Fruit fly (Drosophila melanogaster) whole organism, adult: Measurements from ENCODE around the gene CG4511.

Source experiments
- CG11617 ChIP-seq: fragments of 200-800 bp; sonication (Bioruptor generic); optimal IDR thresholded peaks from 2 replicates; lab custom pipeline; 2017; ENCODE audit warnings: mild to moderate bottlenecking, missing biosample characterization, missing genetic modification reagents, missing genetic modification characterization
- CG12768 ChIP-seq: fragments of 200-800 bp; sonication (Bioruptor generic); optimal IDR thresholded peaks from 2 replicates; lab custom pipeline; 2017; ENCODE audit warnings: missing biosample characterization, missing genetic modification characterization, mild to moderate bottlenecking, moderate library complexity, missing genetic modification reagents
- CG14711 ChIP-seq: fragments of 200-800 bp; sonication (Bioruptor generic); optimal IDR thresholded peaks from 2 replicates; lab custom pipeline; 2018; ENCODE audit warnings: missing biosample characterization, mild to moderate bottlenecking, missing genetic modification characterization, moderate library complexity
- CG1620 ChIP-seq: fragments of 200-800 bp; sonication (Bioruptor generic); optimal IDR thresholded peaks from 2 replicates; lab custom pipeline; 2016; ENCODE audit warnings: missing biosample characterization, missing genetic modification characterization
- CG33017 ChIP-seq: fragments of 200-800 bp; sonication (Bioruptor generic); optimal IDR thresholded peaks from 2 replicates; lab custom pipeline; 2018; ENCODE audit warnings: missing biosample characterization, mild to moderate bottlenecking, missing genetic modification characterization, moderate library complexity
- CG5204 ChIP-seq: fragments of 200-800 bp; sonication (Bioruptor generic); optimal IDR thresholded peaks from 2 replicates; lab custom pipeline; 2016; ENCODE audit warnings: missing biosample characterization, missing genetic modification characterization
- CG7045 ChIP-seq: fragments of 200-800 bp; sonication (Bioruptor generic); optimal IDR thresholded peaks from 2 replicates; lab custom pipeline; 2017; ENCODE audit warnings: missing biosample characterization, mild to moderate bottlenecking, missing genetic modification characterization
- CG7101 ChIP-seq: fragments of 200-800 bp; sonication (Bioruptor generic); optimal IDR thresholded peaks from 2 replicates; lab custom pipeline; 2018; ENCODE audit warnings: missing biosample characterization, mild to moderate bottlenecking, missing genetic modification characterization, moderate library complexity
- Clk ChIP-seq: fragments of 200-800 bp; sonication (Bioruptor generic); optimal IDR thresholded peaks from 2 replicates; lab custom pipeline; 2017; ENCODE audit warnings: missing biosample characterization, missing genetic modification characterization
- Crg-1 ChIP-seq: fragments of 200-800 bp; sonication (Bioruptor generic); optimal IDR thresholded peaks from 2 replicates; lab custom pipeline; 2016; ENCODE audit warnings: missing biosample characterization, missing genetic modification characterization
- Mnt ChIP-seq: fragments of 200-800 bp; sonication (Bioruptor generic); optimal IDR thresholded peaks from 2 replicates; lab custom pipeline; 2016; ENCODE audit warnings: missing biosample characterization, mild to moderate bottlenecking, missing genetic modification characterization
- bab1 ChIP-seq: fragments of 200-800 bp; sonication (Bioruptor generic); optimal IDR thresholded peaks from 3 replicates; lab custom pipeline; 2019; ENCODE audit warnings: missing biosample characterization, mild to moderate bottlenecking, missing genetic modification characterization, moderate library complexity
- cic ChIP-seq: fragments of 200-800 bp; sonication (Bioruptor generic); optimal IDR thresholded peaks from 2 replicates; lab custom pipeline; 2017; ENCODE audit warnings: missing biosample characterization, mild to moderate bottlenecking, missing genetic modification characterization, moderate library complexity
- cnc ChIP-seq, 2 experiments: fragments of >200 bp; optimal IDR thresholded peaks; 2 replicates each; lab custom pipeline; 2017
- kay ChIP-seq: fragments of 200-800 bp; sonication (Bioruptor generic); peaks from one replicate; lab custom pipeline; 2016; ENCODE audit warnings: missing biosample characterization, missing genetic modification characterization, borderline replicate concordance
- ovo ChIP-seq: fragments of 200-800 bp; sonication (Bioruptor generic); optimal IDR thresholded peaks from 2 replicates; lab custom pipeline; 2016; ENCODE audit warnings: missing biosample characterization, missing genetic modification characterization
- pad ChIP-seq: fragments of 200-800 bp; sonication (Bioruptor generic); optimal IDR thresholded peaks from 3 replicates; lab custom pipeline; 2017; ENCODE audit warnings: missing biosample characterization, missing genetic modification characterization, mild to moderate bottlenecking, moderate library complexity, missing genetic modification reagents
- tj ChIP-seq: fragments of 200-800 bp; sonication (Bioruptor generic); optimal IDR thresholded peaks from 3 replicates; lab custom pipeline; 2017; ENCODE audit warnings: missing biosample characterization, mild to moderate bottlenecking, missing genetic modification characterization, moderate library complexity
- toe ChIP-seq: fragments of 200-800 bp; sonication (Bioruptor generic); optimal IDR thresholded peaks from 2 replicates; lab custom pipeline; 2016; ENCODE audit warnings: missing biosample characterization, missing genetic modification characterization

Gene CG4511

DNA sequence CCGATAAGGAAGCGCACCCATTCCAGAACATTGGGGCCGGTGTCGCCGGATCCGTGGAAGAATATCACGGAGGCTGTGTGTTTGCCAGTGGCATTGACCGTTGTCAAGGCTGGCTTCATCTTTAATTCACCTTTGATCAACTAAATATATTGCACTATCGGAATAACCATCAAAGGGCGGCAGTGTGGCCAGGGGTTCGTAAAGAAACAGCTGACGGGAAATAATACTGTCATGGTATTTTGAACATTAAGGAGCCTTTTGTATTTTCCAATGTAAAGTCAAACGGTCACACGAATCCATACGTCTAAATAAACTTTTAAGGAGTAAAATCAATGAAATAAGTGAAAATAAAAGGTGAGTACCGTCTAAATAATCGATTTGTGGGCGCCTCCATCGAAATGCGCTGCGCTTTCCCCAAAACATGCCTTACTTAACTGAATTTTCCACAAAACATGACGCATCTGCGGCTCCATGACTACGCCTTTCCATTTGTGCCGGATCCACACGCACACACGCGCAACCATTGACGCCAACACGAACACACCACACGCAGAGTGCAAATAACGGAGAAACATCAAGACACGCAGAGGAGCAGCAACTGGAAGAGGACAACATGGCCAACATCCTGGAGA is at the start of gene CG4511, which contains the start of gene CG6567:
Gene CG4511, plus strand, starts transcription at position 259 of the 632 bp plus-strand sequence.
Gene CG6567, minus strand, starts transcription at position 209 of the 632 bp plus-strand sequence.
- no peak for TF ChIP-seq CG1620 (GFP tag; lab: Kevin White, UChicago)
- no peak for TF ChIP-seq kay (GFP tag; lab: Kevin White, UChicago)
- no peak for TF ChIP-seq CG14711 (tag; lab: Kevin White, UChicago)
- peak; percentile 28 for TF ChIP-seq tj
- peak; percentile 17 for TF ChIP-seq cic (GFP tag; lab: Kevin White, UChicago)
- TF ChIP-seq cnc (optimal IDR thresholded peaks at IDR 0.05; lab: Kevin White, UChicago) = peak in 1 of 2 experiments; percentile 43
- TF ChIP-seq Clk (GFP tag; lab: Kevin White, UChicago) = no peak
- peak; percentile 7 for TF ChIP-seq bab1 (GFP tag; lab: Kevin White, UChicago)
- TF ChIP-seq Mnt (GFP tag; lab: Kevin White, UChicago) = peak; percentile 29
- no peak for TF ChIP-seq Crg-1 (GFP tag; lab: Kevin White, UChicago)
- peak; percentile 51 for TF ChIP-seq CG11617
- peak; percentile 83 for TF ChIP-seq pad
- peak; percentile 5 for TF ChIP-seq CG7101
- TF ChIP-seq CG12768 (GFP tag; lab: Kevin White, UChicago) = peak; percentile 74

dm6 chr3R:10815032-10815431 is 39.3 kb upstream of the CG4511 start, which contains the start of the genes CG14693 and TTLL15:
Gene CG14693, minus strand, starts transcription at chr3R:10815047.
Gene TTLL15, plus strand, starts transcription at chr3R:10815288.
- TF ChIP-seq bab1 (GFP tag; lab: Kevin White, UChicago) (no peak), CG1620 (GFP tag; lab: Kevin White, UChicago) (no peak), CG14711 (tag; lab: Kevin White, UChicago) (no peak), kay (GFP tag; lab: Kevin White, UChicago) (peak; percentile 82), pad (no peak)

DNA sequence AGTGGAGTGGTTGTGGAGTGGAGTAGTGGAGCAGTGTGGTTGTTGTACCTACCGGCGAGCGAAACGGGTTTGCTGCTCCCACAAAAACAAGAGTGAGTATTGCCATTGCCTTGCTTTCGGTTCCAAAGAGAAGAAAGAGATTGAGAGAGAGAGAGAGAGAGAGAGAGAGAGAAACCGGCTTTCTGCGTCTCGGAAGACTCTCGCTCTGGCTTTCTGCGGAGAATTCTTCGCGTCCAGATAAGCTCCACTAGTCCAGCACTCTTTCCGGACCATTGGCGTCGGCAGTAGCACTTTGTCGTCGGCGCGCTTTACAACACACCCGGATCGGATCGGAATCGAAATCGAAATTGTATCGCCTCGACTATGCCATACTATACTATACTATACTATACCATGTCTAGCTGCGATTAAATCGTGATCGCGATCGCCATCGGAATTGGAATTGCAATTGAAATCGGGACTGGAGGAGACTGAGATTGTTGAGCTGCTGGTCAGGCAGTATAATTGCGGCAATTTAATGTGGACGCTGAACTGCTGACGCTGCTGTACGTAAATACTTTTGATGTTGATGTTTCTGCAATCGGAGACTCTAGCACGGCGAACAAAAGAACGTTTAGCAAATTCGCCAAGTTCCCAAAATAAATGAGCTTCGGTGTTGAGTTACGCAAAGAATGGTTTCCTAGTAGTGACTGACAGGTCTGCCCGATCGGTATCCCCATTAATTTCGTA is 27.3 kb upstream of the CG4511 start, which contains the start of gene Cad86C:
Gene Cad86C, plus strand, starts transcription at position 284 of the 729 bp plus-strand sequence.
- no peak for TF ChIP-seq CG7101
- no peak for TF ChIP-seq ovo (GFP tag; lab: Kevin White, UChicago)
- TF ChIP-seq CG11617 = no peak
- TF ChIP-seq Mnt (GFP tag; lab: Kevin White, UChicago) = no peak
- TF ChIP-seq CG14711 (tag; lab: Kevin White, UChicago) = no peak
- no peak for TF ChIP-seq kay (GFP tag; lab: Kevin White, UChicago)
- TF ChIP-seq CG7045 (GFP tag; lab: Kevin White, UChicago) = peak; percentile 10
- peak; percentile 51 for TF ChIP-seq bab1 (GFP tag; lab: Kevin White, UChicago)
- TF ChIP-seq tj = peak; percentile 94

- no peak for TF ChIP-seq bab1 (GFP tag; lab: Kevin White, UChicago)
- TF ChIP-seq CG1620 (GFP tag; lab: Kevin White, UChicago) = no peak
- TF ChIP-seq CG11617 = no peak
- TF ChIP-seq CG5204 (GFP tag; lab: Kevin White, UChicago) = no peak
- no peak for TF ChIP-seq CG7045 (GFP tag; lab: Kevin White, UChicago)
- no peak for TF ChIP-seq pad
- no peak for TF ChIP-seq CG14711 (tag; lab: Kevin White, UChicago)
- no peak for TF ChIP-seq cic (GFP tag; lab: Kevin White, UChicago)
- TF ChIP-seq kay (GFP tag; lab: Kevin White, UChicago) = no peak
Observed at dm6 chr3R:10828688-10829087, 25.6 kb upstream of the CG4511 start.

- no peak for TF ChIP-seq CG11617
- TF ChIP-seq Clk (GFP tag; lab: Kevin White, UChicago) = no peak
- TF ChIP-seq tj = no peak
- no peak for TF ChIP-seq pad
- TF ChIP-seq cnc (optimal IDR thresholded peaks at IDR 0.05; lab: Kevin White, UChicago) = no peak
- no peak for TF ChIP-seq CG14711 (tag; lab: Kevin White, UChicago)
- TF ChIP-seq cic (GFP tag; lab: Kevin White, UChicago) = no peak
- no peak for TF ChIP-seq Crg-1 (GFP tag; lab: Kevin White, UChicago)
- no peak for TF ChIP-seq CG5204 (GFP tag; lab: Kevin White, UChicago)
- TF ChIP-seq kay (GFP tag; lab: Kevin White, UChicago) = no peak
- TF ChIP-seq CG33017 (tag; lab: Kevin White, UChicago) = no peak
- no peak for TF ChIP-seq CG1620 (GFP tag; lab: Kevin White, UChicago)
- TF ChIP-seq CG7045 (GFP tag; lab: Kevin White, UChicago) = no peak
Observed at dm6 chr3R:10829746-10830145, 24.6 kb upstream of the CG4511 start.

dm6 chr3R:10832526-10833165 is 21.7 kb upstream of the CG4511 start:
- TF ChIP-seq CG14711 (tag; lab: Kevin White, UChicago) = no peak

DNA sequence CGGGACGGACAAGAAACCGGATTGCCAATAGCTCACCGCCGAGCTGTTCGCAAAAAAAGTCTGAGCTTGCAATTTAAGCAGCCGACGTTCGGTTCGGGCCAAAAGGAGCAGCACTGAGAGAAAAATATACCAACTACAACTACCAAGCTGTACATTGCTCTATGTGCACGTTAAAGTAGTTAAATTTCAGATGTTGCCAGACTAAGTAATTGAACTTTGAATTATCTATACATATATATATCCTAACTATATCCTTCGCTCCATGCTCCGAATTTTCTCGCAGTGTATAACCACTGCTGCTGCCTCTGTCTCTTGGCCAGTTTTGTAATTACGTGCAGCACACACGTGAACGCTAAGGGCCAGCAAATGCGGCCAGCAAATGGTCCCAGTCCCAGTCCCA is 19.4 kb upstream of the CG4511 start:
- TF ChIP-seq toe (no peak), bab1 (GFP tag; lab: Kevin White, UChicago) (no peak), Crg-1 (GFP tag; lab: Kevin White, UChicago) (no peak)
